Worm (Caenorhabditis elegans) whole organism, young adult: ENCODE data around the gene Y22D7AL.3.
A peak's percentile ranks its signal among the peaks of the same experiment; 100 is the strongest.

Experiments
- F23B12.7 ChIP-seq: sonication (generic microtip); optimal IDR thresholded peaks from 2 replicates; lab custom pipeline; 2017; ENCODE audit warnings: missing genetic modification characterization, mild to moderate bottlenecking, missing compliant biosample characterization, antibody characterized with exemption, moderate library complexity; ENCODE audit not compliant: insufficient read depth
- F52B5.7 ChIP-seq: sonication (generic microtip); optimal IDR thresholded peaks from 2 replicates; lab custom pipeline; 2016; ENCODE audit warnings: mild to moderate bottlenecking, missing genetic modification characterization, missing compliant biosample characterization
- Y53F4B.3 ChIP-seq: fragments of 200-800 bp; sonication (Bioruptor generic); IDR thresholded peaks from 2 replicates; pipeline ENCODE4 v1.3.6; 2022; ENCODE audit warnings: missing genetic modification reagents, missing genetic modification characterization, missing compliant biosample characterization
- aptf-2 ChIP-seq: fragments of 200-800 bp; sonication (Bioruptor generic); conservative IDR thresholded peaks from 2 replicates; pipeline ENCODE4 v1.3.6; 2022; ENCODE audit warnings: missing genetic modification reagents, missing genetic modification characterization, missing compliant biosample characterization
- aptf-3 ChIP-seq: fragments of 200-800 bp; sonication (Bioruptor generic); IDR thresholded peaks from 2 replicates; pipeline ENCODE4 v1.3.6; 2022; ENCODE audit warnings: missing genetic modification characterization, missing compliant biosample characterization
- attf-3 ChIP-seq: fragments of 200-800 bp; sonication (Bioruptor generic); conservative IDR thresholded peaks from 2 replicates; pipeline ENCODE4 v1.3.6; 2022; ENCODE audit warnings: missing genetic modification reagents, missing genetic modification characterization, missing compliant biosample characterization
- attf-6 ChIP-seq: fragments of 200-800 bp; sonication (Bioruptor generic); IDR thresholded peaks from 2 replicates; pipeline ENCODE4 v1.3.6; 2022; ENCODE audit warnings: missing genetic modification reagents, missing genetic modification characterization, missing compliant biosample characterization
- cebp-1 ChIP-seq, 2 experiments: fragments of 200-800 bp in 1 of 2; sonication (Bioruptor generic) in 1 of 2; sonication (generic microtip) in 1 of 2; IDR thresholded peaks in 1 of 2; optimal IDR thresholded peaks in 1 of 2; 2 replicates each; pipeline versions ENCODE4 v1.3.6 to Lab custom; 2017 to 2022; ENCODE audit warnings: missing compliant biosample characterization in 2 of 2, missing genetic modification characterization in 2 of 2, mild to moderate bottlenecking in 1 of 2, missing genetic modification reagents in 1 of 2, moderate library complexity in 1 of 2
- ceh-40 ChIP-seq: fragments of 200-800 bp; sonication (Bioruptor generic); IDR thresholded peaks from 2 replicates; pipeline ENCODE4 v1.3.6; 2022; ENCODE audit warnings: missing genetic modification characterization, missing compliant biosample characterization
- ceh-79 ChIP-seq: sonication (generic microtip); optimal IDR thresholded peaks from 2 replicates; lab custom pipeline; 2017; ENCODE audit warnings: mild to moderate bottlenecking, missing genetic modification characterization, missing compliant biosample characterization
- ceh-91 ChIP-seq: fragments of 200-800 bp; sonication (Bioruptor generic); IDR thresholded peaks from 2 replicates; pipeline ENCODE4 v1.3.6; 2022; ENCODE audit warnings: missing genetic modification reagents, missing genetic modification characterization, missing compliant biosample characterization
- die-1 ChIP-seq: sonication (generic microtip); optimal IDR thresholded peaks from 2 replicates; lab custom pipeline; 2016; ENCODE audit warnings: missing genotype, mild to moderate bottlenecking, missing genetic modification characterization, missing compliant biosample characterization
- egrh-3 ChIP-seq: fragments of 200-800 bp; sonication (Bioruptor generic); IDR thresholded peaks from 2 replicates; pipeline ENCODE4 v1.3.6; 2022; ENCODE audit warnings: missing genetic modification reagents, missing genetic modification characterization, missing compliant biosample characterization
- hmg-20 ChIP-seq: fragments of 200-800 bp; sonication (Bioruptor generic); IDR thresholded peaks from 2 replicates; pipeline ENCODE4 v1.3.6; 2022; ENCODE audit warnings: missing genetic modification reagents, missing genetic modification characterization, missing compliant biosample characterization
- hsf-1 ChIP-seq: fragments of 200-800 bp; sonication (Bioruptor generic); IDR thresholded peaks from 2 replicates; pipeline ENCODE4 v1.3.6; 2022; ENCODE audit warnings: missing genetic modification reagents, missing genetic modification characterization, missing compliant biosample characterization
- let-526 ChIP-seq: fragments of 200-800 bp; sonication (Bioruptor generic); IDR thresholded peaks from 2 replicates; pipeline ENCODE4 v1.3.6; 2022; ENCODE audit warnings: missing genetic modification reagents, missing genetic modification characterization, missing compliant biosample characterization
- lin-26 ChIP-seq: fragments of 200-800 bp; sonication (Bioruptor generic); IDR thresholded peaks from 2 replicates; pipeline ENCODE4 v1.3.6; 2022; ENCODE audit warnings: missing genetic modification reagents, missing genetic modification characterization, missing compliant biosample characterization
- lin-35 ChIP-seq, 3 experiments: fragments of 150-350 bp in 2 of 3; sonication (generic microtip) in 1 of 3; optimal IDR thresholded peaks; 2 replicates each; lab custom pipeline; 2014 to 2018; ENCODE audit warnings: missing biosample characterization in 3 of 3, missing genetic modification characterization in 3 of 3, missing genetic modification reagents in 3 of 3
- lir-1 ChIP-seq: fragments of 200-800 bp; sonication (Bioruptor generic); conservative IDR thresholded peaks from 2 replicates; pipeline ENCODE4 v1.3.6; 2022; ENCODE audit warnings: missing genetic modification reagents, missing genetic modification characterization, missing compliant biosample characterization
- lsy-27 ChIP-seq: sonication (generic microtip); optimal IDR thresholded peaks from 2 replicates; lab custom pipeline; 2017; ENCODE audit warnings: missing genetic modification characterization, mild to moderate bottlenecking, missing compliant biosample characterization, antibody characterized with exemption, missing genotype, borderline replicate concordance; ENCODE audit not compliant: insufficient read depth
- madf-10 ChIP-seq: sonication (generic microtip); optimal IDR thresholded peaks from 2 replicates; lab custom pipeline; 2016; ENCODE audit warnings: mild to moderate bottlenecking, missing genetic modification characterization, missing compliant biosample characterization
- mcd-1 ChIP-seq: fragments of 200-800 bp; sonication (Bioruptor generic); IDR thresholded peaks from 2 replicates; pipeline ENCODE4 v1.3.6; 2022; ENCODE audit warnings: missing genetic modification reagents, missing genetic modification characterization, missing compliant biosample characterization
- mel-28 ChIP-seq: sonication (generic microtip); optimal IDR thresholded peaks from 2 replicates; lab custom pipeline; 2016; ENCODE audit warnings: borderline replicate concordance, mild to moderate bottlenecking, missing genetic modification characterization, missing compliant biosample characterization
- nfya-2 ChIP-seq: fragments of 200-800 bp; sonication (Bioruptor generic); IDR thresholded peaks from 2 replicates; pipeline ENCODE4 v1.3.6; 2022; ENCODE audit warnings: missing genetic modification reagents, missing genetic modification characterization, missing compliant biosample characterization
- nhr-179 ChIP-seq: sonication (generic microtip); optimal IDR thresholded peaks from 2 replicates; lab custom pipeline; 2016; ENCODE audit warnings: mild to moderate bottlenecking, missing genetic modification characterization, missing compliant biosample characterization
- nhr-80 ChIP-seq: sonication (generic microtip); optimal IDR thresholded peaks from 2 replicates; lab custom pipeline; 2016; ENCODE audit warnings: missing genetic modification characterization, missing compliant biosample characterization
- rcor-1 ChIP-seq: fragments of 200-800 bp; sonication (Bioruptor generic); IDR thresholded peaks from 2 replicates; pipeline ENCODE4 v1.3.6; 2022; ENCODE audit warnings: missing genetic modification reagents, missing genetic modification characterization, missing compliant biosample characterization
- rpc-1 ChIP-seq, 2 experiments: fragments of 150-350 bp in 1 of 2; sonication (generic microtip) in 1 of 2; optimal IDR thresholded peaks; 2 replicates each; lab custom pipeline; 2014 to 2018; ENCODE audit warnings: missing biosample characterization in 1 of 2, missing genetic modification characterization in 1 of 2, missing genetic modification reagents in 1 of 2, missing genotype in 1 of 2
- sea-2 ChIP-seq: fragments of 200-800 bp; sonication (Bioruptor generic); IDR thresholded peaks from 2 replicates; pipeline ENCODE4 v1.3.6; 2022; ENCODE audit warnings: missing genetic modification characterization, missing compliant biosample characterization
- snpc-1.1 ChIP-seq: sonication (generic microtip); optimal IDR thresholded peaks from 2 replicates; lab custom pipeline; 2017; ENCODE audit warnings: missing genetic modification characterization, mild to moderate bottlenecking, missing compliant biosample characterization, antibody characterized with exemption, moderate library complexity, missing genotype, missing genetic modification reagents; ENCODE audit not compliant: insufficient read depth
- snpc-1.3 ChIP-seq: sonication (generic microtip); optimal IDR thresholded peaks from 2 replicates; lab custom pipeline; 2017; ENCODE audit warnings: missing genetic modification characterization, mild to moderate bottlenecking, missing compliant biosample characterization, antibody characterized with exemption, moderate library complexity, missing genotype, missing genetic modification reagents; ENCODE audit not compliant: insufficient read depth
- somi-1 ChIP-seq: fragments of 200-800 bp; sonication (Bioruptor generic); optimal IDR thresholded peaks from 2 replicates; lab custom pipeline; 2018; ENCODE audit warnings: mild to moderate bottlenecking, missing genetic modification characterization, missing compliant biosample characterization
- sptf-2 ChIP-seq: fragments of 200-800 bp; sonication (Bioruptor generic); optimal IDR thresholded peaks from 2 replicates; lab custom pipeline; 2018; ENCODE audit warnings: mild to moderate bottlenecking, missing genetic modification characterization, missing compliant biosample characterization
- unc-62 ChIP-seq: fragments of 150-350 bp; optimal IDR thresholded peaks from 2 replicates; lab custom pipeline; 2014; ENCODE audit warnings: missing biosample characterization, missing genetic modification reagents, missing genetic modification characterization
- zfh-2 ChIP-seq: fragments of 200-800 bp; sonication (Bioruptor generic); conservative IDR thresholded peaks from 2 replicates; pipeline ENCODE4 v1.3.6; 2022; ENCODE audit warnings: missing genetic modification reagents, missing genetic modification characterization, missing compliant biosample characterization
- zim-3 ChIP-seq: sonication (generic microtip); optimal IDR thresholded peaks from 2 replicates; lab custom pipeline; 2017; ENCODE audit warnings: mild to moderate bottlenecking, missing genetic modification characterization, moderate library complexity, missing compliant biosample characterization
- ztf-18 ChIP-seq: sonication (generic microtip); optimal IDR thresholded peaks from 2 replicates; lab custom pipeline; 2016; ENCODE audit warnings: missing genotype, mild to moderate bottlenecking, missing genetic modification characterization, missing compliant biosample characterization
- ztf-22 ChIP-seq: fragments of 200-800 bp; sonication (Bioruptor generic); optimal IDR thresholded peaks from 2 replicates; lab custom pipeline; 2018; ENCODE audit warnings: mild to moderate bottlenecking, missing genetic modification characterization, moderate library complexity, missing compliant biosample characterization
- ztf-26 ChIP-seq: sonication (generic microtip); optimal IDR thresholded peaks from 2 replicates; lab custom pipeline; 2017; ENCODE audit warnings: missing genetic modification characterization, missing compliant biosample characterization
- ztf-3 ChIP-seq: fragments of 200-800 bp; sonication (Bioruptor generic); optimal IDR thresholded peaks from 2 replicates; lab custom pipeline; 2018; ENCODE audit warnings: mild to moderate bottlenecking, missing genetic modification characterization, missing compliant biosample characterization
- ztf-6 ChIP-seq: fragments of 200-800 bp; sonication (Bioruptor generic); IDR thresholded peaks from 2 replicates; pipeline ENCODE4 v1.3.6; 2022; ENCODE audit warnings: missing genetic modification reagents, missing genetic modification characterization, missing compliant biosample characterization

The Y22D7AL.3 gene

DNA sequence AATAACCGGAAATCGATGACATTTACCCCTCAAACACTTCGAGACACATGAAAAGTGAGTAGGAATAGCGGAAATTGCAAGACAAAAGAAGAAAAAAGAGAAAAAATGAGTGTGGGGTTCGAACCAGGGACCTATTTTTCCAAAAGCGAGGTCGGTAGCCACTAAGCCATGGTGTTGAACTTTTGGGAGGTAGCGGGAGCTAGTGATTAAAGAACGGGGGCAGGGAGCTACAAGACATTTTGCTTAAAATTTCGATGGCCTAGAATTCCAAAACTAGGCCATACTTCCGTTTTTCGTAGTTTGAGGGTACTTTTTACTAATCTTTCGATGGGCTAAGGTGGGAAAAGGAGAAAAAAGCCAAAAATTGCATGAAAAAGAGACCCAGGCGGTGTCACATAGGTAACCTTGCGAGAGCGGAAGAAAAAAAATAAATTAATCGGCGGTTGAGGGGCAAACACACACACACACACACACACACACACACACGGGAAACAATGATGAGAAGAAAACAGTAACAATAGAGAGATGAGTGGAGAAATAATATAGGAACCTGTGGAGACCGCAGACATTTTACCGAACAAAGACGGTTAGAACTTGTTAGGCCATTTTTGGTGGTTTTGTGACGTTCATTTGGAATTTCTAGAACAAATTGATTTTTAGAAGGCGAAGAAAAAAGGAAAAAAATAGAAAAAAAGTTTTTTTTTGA, 39.6 kb upstream of the Y22D7AL.3 start (continued):
- TF ChIP-seq sptf-2 (no peak), hmg-20 (no peak), zim-3 (tag; lab: Kevin White, UChicago) (peak; percentile 79), ztf-6 (GFP tag; lab: Robert Waterston, UW) (peak; percentile 74; the same call in 1 of the 2 replicates), lin-26 (GFP tag; lab: Robert Waterston, UW) (peak; percentile 85; the same call in 1 of the 2 replicates), egrh-3 (peak; percentile 45), ceh-79 (tag; lab: Kevin White, UChicago) (no peak), attf-3 (GFP tag; lab: Robert Waterston, UW) (peak; percentile 43; the same call in 1 of the 2 replicates), attf-6 (0 out of 2 replicates have a peak, but pooled peaks have one; percentile 21), mcd-1 (GFP tag; lab: Robert Waterston, UW) (peak; percentile 60), rpc-1 (optimal IDR thresholded peaks at IDR 0.05; lab: Kevin White, UChicago) (peak; percentile 79), rpc-1 (tag; optimal IDR thresholded peaks at IDR 0.05; lab: Kevin White, UChicago) (peak; percentile 82), F23B12.7 (peak; percentile 44), ztf-26 (tag; lab: Kevin White, UChicago) (no peak), snpc-1.1 (tag; lab: Kevin White, UChicago) (no peak), aptf-3 (no peak), ztf-18 (peak; percentile 73), ztf-3 (peak; percentile 21), nfya-2 (no peak), cebp-1 (GFP tag; IDR thresholded peaks at IDR 0.05; lab: Robert Waterston, UW) (peak; percentile 23; the same call in 1 of the 2 replicates), cebp-1 (tag; optimal IDR thresholded peaks at IDR 0.05; lab: Kevin White, UChicago) (peak; percentile 62), ceh-91 (GFP tag; lab: Robert Waterston, UW) (no peak), aptf-2 (GFP tag; lab: Robert Waterston, UW) (peak; percentile 78), ceh-40 (GFP tag; lab: Robert Waterston, UW) (0 out of 2 replicates have a peak, but pooled peaks have one; percentile 37), lsy-27 (tag; lab: Kevin White, UChicago) (no peak), snpc-1.3 (tag; lab: Kevin White, UChicago) (peak; percentile 78), madf-10 (peak; percentile 53), lir-1 (GFP tag; lab: Robert Waterston, UW) (peak; percentile 52; the same call in 1 of the 2 replicates), sea-2 (GFP tag; lab: Robert Waterston, UW) (no peak), hsf-1 (GFP tag; lab: Robert Waterston, UW) (no peak), zfh-2 (GFP tag; lab: Robert Waterston, UW) (no peak), Y53F4B.3 (GFP tag; lab: Robert Waterston, UW) (no peak), ztf-22 (GFP tag; lab: Kevin White, UChicago) (no peak)

DNA sequence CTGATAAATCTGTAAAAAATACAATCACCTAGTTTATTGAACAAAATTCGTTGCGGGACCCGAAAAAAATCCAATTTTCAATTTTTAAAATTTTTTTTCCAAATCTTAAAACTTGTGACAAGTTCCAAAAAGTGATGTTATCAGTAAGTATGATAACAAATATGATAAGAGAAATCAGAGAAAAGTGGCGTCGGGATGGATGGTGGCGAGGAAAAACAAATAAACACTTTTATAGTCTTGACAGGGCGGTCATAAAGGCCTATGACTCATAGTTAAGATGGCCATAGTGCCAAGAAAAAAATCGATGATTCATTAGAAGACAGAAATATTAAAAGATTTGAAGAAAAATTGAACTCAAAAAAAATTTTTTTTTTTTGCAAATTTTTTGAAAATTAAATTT, 38.6 kb upstream of the Y22D7AL.3 start:
- TF ChIP-seq die-1 (tag; lab: Kevin White, UChicago): no peak
- TF ChIP-seq F52B5.7 (tag; lab: Kevin White, UChicago): no peak
- TF ChIP-seq rcor-1 (GFP tag; lab: Robert Waterston, UW): no peak
- no peak for TF ChIP-seq nhr-179 (tag; lab: Kevin White, UChicago)
- TF ChIP-seq rpc-1 (optimal IDR thresholded peaks at IDR 0.05; lab: Kevin White, UChicago): no peak
- TF ChIP-seq rpc-1 (tag; optimal IDR thresholded peaks at IDR 0.05; lab: Kevin White, UChicago): no peak
- peak; percentile 31 for TF ChIP-seq unc-62 (GFP tag; lab: Kevin White, UChicago)
- no peak for TF ChIP-seq somi-1 (GFP tag; lab: Kevin White, UChicago)
- TF ChIP-seq nhr-80 (tag; lab: Kevin White, UChicago): peak; percentile 21
- no peak for TF ChIP-seq lin-35 (GFP tag; optimal IDR thresholded peaks at IDR 0.05; lab: Kevin White, UChicago)
- no peak for TF ChIP-seq let-526
- no peak for TF ChIP-seq mel-28 (tag; lab: Kevin White, UChicago)
- no peak for TF ChIP-seq hsf-1 (GFP tag; lab: Robert Waterston, UW)
- TF ChIP-seq, all 124 proteins: peak for 2
